Fruit fly (Drosophila melanogaster) whole organism, embryonic: ENCODE measurements around the gene mop.

Experiments used
- Abd-B ChIP-seq: fragments of 200-800 bp; sonication (Bioruptor generic); optimal IDR thresholded peaks from 2 replicates; lab custom pipeline; 2018; ENCODE audit warnings: missing biosample characterization, mild to moderate bottlenecking, missing genetic modification characterization, moderate library complexity
- Blimp-1 ChIP-seq: fragments of 200-800 bp; sonication (Bioruptor generic); optimal IDR thresholded peaks from 3 replicates; lab custom pipeline; 2018; ENCODE audit warnings: missing biosample characterization, missing genetic modification characterization, mild to moderate bottlenecking, moderate library complexity, missing genetic modification reagents
- CG11093 ChIP-seq: fragments of 200-800 bp; sonication (Bioruptor generic); IDR thresholded peaks from 3 replicates; pipeline ENCODE4 v1.3.6; 2022; ENCODE audit warnings: missing biosample characterization, missing genetic modification characterization
- CG15073 ChIP-seq: fragments of 200-800 bp; sonication (Bioruptor generic); optimal IDR thresholded peaks from 2 replicates; lab custom pipeline; 2016; ENCODE audit warnings: missing biosample characterization, missing genetic modification characterization
- CG17328 ChIP-seq: fragments of 200-800 bp; sonication (Bioruptor generic); IDR thresholded peaks from 2 replicates; pipeline ENCODE4 v1.3.6; 2022; ENCODE audit warnings: missing biosample characterization, missing genetic modification characterization
- CG17361 ChIP-seq: fragments of 200-800 bp; sonication (Bioruptor generic); IDR thresholded peaks from 3 replicates; pipeline ENCODE4 v1.3.6; 2022; ENCODE audit warnings: missing biosample characterization, missing genetic modification characterization
- CG17385 ChIP-seq: fragments of 200-800 bp; sonication (Bioruptor generic); optimal IDR thresholded peaks from 3 replicates; lab custom pipeline; 2018; ENCODE audit warnings: missing biosample characterization, mild to moderate bottlenecking, missing genetic modification characterization
- CG17829 ChIP-seq: fragments of 200-800 bp; optimal IDR thresholded peaks from 2 replicates; lab custom pipeline; 2019; ENCODE audit warnings: missing biosample characterization, mild to moderate bottlenecking, missing genetic modification characterization, moderate library complexity
- CG18262 ChIP-seq: fragments of 200-800 bp; optimal IDR thresholded peaks from 3 replicates; lab custom pipeline; 2019; ENCODE audit warnings: missing biosample characterization, mild to moderate bottlenecking, missing genetic modification characterization, moderate library complexity
- CG2120 ChIP-seq: fragments of 200-800 bp; sonication (Bioruptor generic); optimal IDR thresholded peaks from 3 replicates; lab custom pipeline; 2016; ENCODE audit warnings: missing biosample characterization, missing genetic modification characterization
- CG2712 ChIP-seq: fragments of 200-800 bp; optimal IDR thresholded peaks from 3 replicates; lab custom pipeline; 2019; ENCODE audit warnings: missing biosample characterization, mild to moderate bottlenecking, missing genetic modification characterization, moderate library complexity
- CG31441 ChIP-seq: fragments of 200-800 bp; sonication (Bioruptor generic); IDR thresholded peaks from 2 replicates; pipeline ENCODE4 v1.3.6; 2022; ENCODE audit warnings: missing biosample characterization, missing genetic modification characterization
- CG34376 ChIP-seq: fragments of 200-800 bp; sonication (Bioruptor generic); optimal IDR thresholded peaks from 2 replicates; lab custom pipeline; 2018; ENCODE audit warnings: missing biosample characterization, mild to moderate bottlenecking, missing genetic modification characterization
- CG4360 ChIP-seq: fragments of 200-800 bp; sonication (Bioruptor generic); IDR thresholded peaks from 2 replicates; pipeline ENCODE4 v1.3.6; 2022; ENCODE audit warnings: missing biosample characterization, missing genetic modification characterization
- CG4404 ChIP-seq: fragments of 200-800 bp; sonication (Bioruptor generic); IDR thresholded peaks from 2 replicates; pipeline ENCODE4 v1.3.6; 2022; ENCODE audit warnings: missing biosample characterization, missing genetic modification characterization
- CG8089 ChIP-seq: fragments of 200-800 bp; sonication (Bioruptor generic); optimal IDR thresholded peaks from 3 replicates; lab custom pipeline; 2016; ENCODE audit warnings: missing biosample characterization, missing genetic modification characterization
- CG9609 ChIP-seq: fragments of 200-800 bp; sonication (Bioruptor generic); optimal IDR thresholded peaks from 3 replicates; lab custom pipeline; 2016; ENCODE audit warnings: missing biosample characterization, missing genetic modification characterization
- Dfd ChIP-seq, 2 experiments: fragments of >200 bp; optimal IDR thresholded peaks; 2 replicates each; lab custom pipeline; 2017; ENCODE audit warnings: missing biosample characterization in 2 of 2, missing genetic modification characterization in 2 of 2
- HLH4C ChIP-seq: fragments of 200-800 bp; sonication (Bioruptor generic); IDR thresholded peaks from 3 replicates; pipeline ENCODE4 v1.3.6; 2022; ENCODE audit warnings: missing biosample characterization, missing genetic modification characterization; ENCODE audit not compliant: partially characterized antibody
- Hsf ChIP-seq: fragments of 200-800 bp; sonication (Bioruptor generic); optimal IDR thresholded peaks from 3 replicates; lab custom pipeline; 2016; ENCODE audit warnings: missing biosample characterization, missing genetic modification characterization
- Lim3 ChIP-seq: fragments of 200-800 bp; sonication (Bioruptor generic); IDR thresholded peaks from 2 replicates; pipeline ENCODE4 v1.3.6; 2022; ENCODE audit warnings: missing biosample characterization, missing genetic modification characterization
- Med ChIP-seq: fragments of 200-800 bp; sonication (Bioruptor generic); peaks from one replicate; lab custom pipeline; 2016; ENCODE audit warnings: missing biosample characterization, missing genetic modification characterization, mild to moderate bottlenecking, inconsistent platforms, moderate library complexity
- Pdp1 ChIP-seq, 2 experiments: fragments of 200-800 bp; sonication (Bioruptor generic); optimal IDR thresholded peaks; 3 replicates each; lab custom pipeline; 2016; ENCODE audit warnings: missing biosample characterization in 2 of 2, missing genetic modification characterization in 2 of 2, mild to moderate bottlenecking in 1 of 2, moderate library complexity in 1 of 2
- Scr ChIP-seq: fragments of 200-800 bp; sonication (Bioruptor generic); IDR thresholded peaks from 2 replicates; pipeline ENCODE4 v1.3.6; 2022; ENCODE audit warnings: missing biosample characterization, missing genetic modification characterization; ENCODE audit not compliant: partially characterized antibody
- Sox102F ChIP-seq: fragments of 200-800 bp; sonication (Bioruptor generic); optimal IDR thresholded peaks from 2 replicates; lab custom pipeline; 2018; ENCODE audit warnings: missing biosample characterization, mild to moderate bottlenecking, missing genetic modification characterization, moderate library complexity
- Xrp1 ChIP-seq: fragments of 200-800 bp; sonication (Bioruptor generic); IDR thresholded peaks from 2 replicates; pipeline ENCODE4 v1.3.6; 2022; ENCODE audit warnings: missing biosample characterization, missing genetic modification characterization
- ara ChIP-seq: fragments of 200-800 bp; sonication (Bioruptor generic); IDR thresholded peaks from 2 replicates; pipeline ENCODE4 v1.3.6; 2022; ENCODE audit warnings: missing biosample characterization, missing genetic modification characterization
- chinmo ChIP-seq: fragments of 200-800 bp; sonication (Bioruptor generic); IDR thresholded peaks from 4 replicates; pipeline ENCODE4 v1.3.6; 2022; ENCODE audit warnings: missing biosample characterization, missing genetic modification characterization; ENCODE audit not compliant: partially characterized antibody
- crol ChIP-seq: fragments of 200-800 bp; sonication (Bioruptor generic); IDR thresholded peaks from 2 replicates; pipeline ENCODE4 v1.3.6; 2022; ENCODE audit warnings: missing biosample characterization, missing genetic modification characterization
- gem ChIP-seq: fragments of 200-800 bp; sonication (Bioruptor generic); optimal IDR thresholded peaks from 2 replicates; lab custom pipeline; 2019; ENCODE audit warnings: missing biosample characterization, mild to moderate bottlenecking, missing genetic modification characterization, moderate library complexity
- kni ChIP-seq: fragments of 200-800 bp; sonication (Bioruptor generic); optimal IDR thresholded peaks from 3 replicates; lab custom pipeline; 2017; ENCODE audit warnings: mild to moderate bottlenecking, missing biosample characterization, missing genetic modification reagents, missing genetic modification characterization
- pan ChIP-seq, 4 experiments: fragments of >200 bp in 3 of 4; fragments of 200-800 bp in 1 of 4; sonication (Bioruptor generic) in 1 of 4; optimal IDR thresholded peaks in 3 of 4; IDR thresholded peaks in 1 of 4; 2 replicates each; pipeline versions ENCODE4 v1.3.6 to Lab custom; 2017 to 2022; ENCODE audit warnings: missing biosample characterization in 2 of 4, missing genetic modification characterization in 2 of 4, mixed read lengths in 1 of 4
- sna ChIP-seq: fragments of 200-800 bp; sonication (Bioruptor generic); IDR thresholded peaks from 2 replicates; pipeline ENCODE4 v1.3.6; 2022; ENCODE audit warnings: missing biosample characterization, missing genetic modification characterization; ENCODE audit not compliant: partially characterized antibody
- sqz ChIP-seq: fragments of 200-800 bp; sonication (Bioruptor generic); optimal IDR thresholded peaks from 3 replicates; lab custom pipeline; 2018; ENCODE audit warnings: missing biosample characterization, mild to moderate bottlenecking, missing genetic modification characterization
- vvl ChIP-seq: fragments of 200-800 bp; sonication (Bioruptor generic); IDR thresholded peaks from 2 replicates; pipeline ENCODE4 v1.3.6; 2022; ENCODE audit warnings: missing biosample characterization, missing genetic modification characterization
- z ChIP-seq: fragments of 200-800 bp; sonication (Bioruptor generic); IDR thresholded peaks from 3 replicates; pipeline ENCODE4 v1.3.6; 2022; ENCODE audit warnings: missing biosample characterization, missing genetic modification characterization
- zfh1 ChIP-seq: fragments of 200-800 bp; sonication (Bioruptor generic); IDR thresholded peaks from 3 replicates; pipeline ENCODE4 v1.3.6; 2022; ENCODE audit warnings: missing biosample characterization, missing genetic modification characterization

Gene mop

DNA sequence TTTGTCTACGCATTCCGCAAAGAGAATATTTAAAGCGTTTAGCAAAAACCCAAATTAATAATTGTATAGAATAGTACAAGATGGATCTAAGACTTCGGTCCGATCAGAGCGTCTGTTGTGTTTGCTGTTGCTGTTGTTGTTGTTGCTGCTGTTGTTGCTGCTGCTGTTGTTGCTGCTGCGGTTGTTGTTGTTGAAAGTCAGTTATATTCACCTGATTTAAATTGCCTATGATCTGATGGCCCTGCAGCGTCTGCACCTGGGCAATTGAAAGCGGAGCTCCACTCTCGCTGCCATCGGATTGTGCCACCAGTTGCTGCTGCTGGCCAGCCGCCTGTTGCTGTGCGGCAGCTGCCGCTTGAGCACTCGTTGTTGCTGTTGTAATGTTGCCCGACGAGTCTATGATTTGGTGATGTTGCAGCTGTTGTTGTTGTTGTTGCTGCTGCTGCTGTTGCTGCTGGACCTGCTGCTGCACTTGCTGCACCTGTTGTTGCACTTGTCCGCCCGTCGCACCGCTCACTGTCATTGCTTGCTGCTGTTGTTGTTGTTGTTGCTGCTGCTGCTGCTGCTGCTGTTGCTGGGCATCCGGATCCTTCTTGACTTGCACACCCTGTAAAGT is 24.8 kb downstream of the mop start:
- TF ChIP-seq CG8089 (no peak), Scr (GFP tag; lab: Robert Waterston, UW) (0 out of 2 replicates have a peak, but pooled peaks have one; percentile 13), Hsf (GFP tag; lab: Kevin White, UChicago) (no peak), zfh1 (GFP tag; lab: Robert Waterston, UW) (0 out of 3 replicates have a peak, but pooled peaks have one; percentile 30), Dfd (GFP tag; optimal IDR thresholded peaks at IDR 0.05; lab: Kevin White, UChicago) (peak in 1 of 2 experiments; percentile 20), Med (peak; percentile 69), CG4360 (GFP tag; lab: Robert Waterston, UW) (peak; percentile 72)

- TF ChIP-seq vvl (peak; percentile 67; the same call in 1 of the 2 replicates), Lim3 (GFP tag; lab: Robert Waterston, UW) (no peak), CG15073 (no peak), kni (peak; percentile 92), pan (optimal IDR thresholded peaks at IDR 0.05; lab: Kevin White, UChicago) (no peak), pan (GFP tag; optimal IDR thresholded peaks at IDR 0.05 in 1 of 2, IDR thresholded peaks at IDR 0.05 in 1 of 2) (no peak), Pdp1 (GFP tag; optimal IDR thresholded peaks at IDR 0.05; lab: Kevin White, UChicago) (peak in 1 of 2 experiments; percentile 75), chinmo (GFP tag; lab: Robert Waterston, UW) (0 out of 4 replicates have a peak, but pooled peaks have one; percentile 50), crol (peak; percentile 64; the same call in 1 of the 2 replicates), sqz (peak; percentile 19), z (GFP tag; lab: Robert Waterston, UW) (peak; percentile 92), Blimp-1 (GFP tag; lab: Kevin White, UChicago) (peak; percentile 98)
Observed at dm6 chr3L:14743106-14743692, 32.7 kb downstream of the mop start.

DNA sequence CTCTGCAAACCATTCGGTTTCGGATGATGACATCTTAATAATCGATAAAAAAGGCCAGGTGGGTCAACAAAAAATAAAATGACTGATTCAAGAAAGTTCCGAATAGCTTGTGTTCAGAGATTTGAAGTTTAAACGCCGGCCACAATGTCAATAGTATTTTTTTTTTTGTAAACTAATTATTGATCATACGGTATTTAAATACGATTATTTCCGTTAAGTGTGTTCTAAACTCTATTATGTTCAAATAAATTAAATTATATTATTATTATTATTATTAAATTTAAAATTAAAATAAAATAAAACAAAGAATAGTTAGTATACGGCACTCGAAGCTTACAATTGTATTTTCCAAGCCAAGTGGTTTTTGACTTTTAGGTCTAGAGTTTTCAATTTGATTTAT is 42.5 kb downstream of the mop start, which contains the start of gene CG13471:
TSS of gene CG13471 (minus strand) at position 101 of the 400 bp plus-strand sequence.
- TF ChIP-seq CG9609 = no peak

- TF ChIP-seq Sox102F = peak; percentile 1
- 0 out of 2 replicates have a peak, but pooled peaks have one; percentile 9 for TF ChIP-seq CG17328 (GFP tag; lab: Robert Waterston, UW)
- no peak for TF ChIP-seq sna (GFP tag; lab: Robert Waterston, UW)
- 0 out of 3 replicates have a peak, but pooled peaks have one; percentile 22 for TF ChIP-seq CG11093 (GFP tag; lab: Robert Waterston, UW)
- TF ChIP-seq HLH4C = no peak
- 0 out of 2 replicates have a peak, but pooled peaks have one; percentile 15 for TF ChIP-seq CG31441 (GFP tag; lab: Robert Waterston, UW)
- no peak for TF ChIP-seq Abd-B (GFP tag; lab: Kevin White, UChicago)
- no peak for TF ChIP-seq CG2120 (GFP tag; lab: Kevin White, UChicago)
- TF ChIP-seq gem (tag; lab: Kevin White, UChicago) = peak; percentile 40
- no peak for TF ChIP-seq CG34376 (GFP tag; lab: Kevin White, UChicago)
- 0 out of 2 replicates have a peak, but pooled peaks have one; percentile 29 for TF ChIP-seq Xrp1 (GFP tag; lab: Robert Waterston, UW)
- peak; percentile 36 for TF ChIP-seq CG18262
- TF ChIP-seq CG17385 (GFP tag; lab: Kevin White, UChicago) = no peak
- TF ChIP-seq CG17361 (GFP tag; lab: Robert Waterston, UW) = 0 out of 3 replicates have a peak, but pooled peaks have one; percentile 31
- TF ChIP-seq CG2712 = peak; percentile 52
- 0 out of 2 replicates have a peak, but pooled peaks have one; percentile 32 for TF ChIP-seq ara (GFP tag; lab: Robert Waterston, UW)
- TF ChIP-seq CG4404 (GFP tag; lab: Robert Waterston, UW) = peak; percentile 43; the same call in 1 of the 2 replicates
- peak; percentile 23 for TF ChIP-seq CG17829 (tag; lab: Kevin White, UChicago)
Observed at dm6 chr3L:14731790-14732189, 44.1 kb downstream of the mop start.
